Worm (Caenorhabditis elegans) whole organism, L3 larva: ENCODE data around the gene str-134.

ENCODE experiments used
- aly-2 ChIP-seq: fragments of 150-350 bp; optimal IDR thresholded peaks from 2 replicates; lab custom pipeline; 2014; ENCODE audit warnings: missing biosample characterization, missing genetic modification characterization
- ama-1 ChIP-seq: fragments of 150-350 bp; optimal IDR thresholded peaks from 2 replicates; lab custom pipeline; 2018
- ceh-16 ChIP-seq: sonication (generic microtip); optimal IDR thresholded peaks from 2 replicates; lab custom pipeline; 2017; ENCODE audit warnings: missing biosample characterization, missing genetic modification characterization
- ceh-82 ChIP-seq: fragments of 150-350 bp; optimal IDR thresholded peaks from 2 replicates; lab custom pipeline; 2014; ENCODE audit warnings: missing biosample characterization, missing genetic modification characterization
- jun-1 ChIP-seq: fragments of 150-350 bp; optimal IDR thresholded peaks from 2 replicates; lab custom pipeline; 2014; ENCODE audit warnings: missing biosample characterization, missing genetic modification reagents, missing genetic modification characterization
- nhr-11 ChIP-seq: fragments of 150-350 bp; optimal IDR thresholded peaks from 2 replicates; lab custom pipeline; 2014; ENCODE audit warnings: missing biosample characterization, missing genetic modification characterization
- nhr-77 ChIP-seq: fragments of 150-350 bp; optimal IDR thresholded peaks from 2 replicates; lab custom pipeline; 2014; ENCODE audit warnings: missing biosample characterization, missing genetic modification characterization
- pha-4 ChIP-seq: fragments of 150-350 bp; optimal IDR thresholded peaks from 2 replicates; lab custom pipeline; 2014; ENCODE audit warnings: missing biosample characterization, missing genetic modification reagents, missing genetic modification characterization
- sea-2 ChIP-seq: fragments of 150-350 bp; sonication (generic microtip); optimal IDR thresholded peaks from 4 replicates; lab custom pipeline; 2014; ENCODE audit warnings: missing biosample characterization, missing genetic modification reagents, missing genetic modification characterization
- zag-1 ChIP-seq: fragments of 150-350 bp; optimal IDR thresholded peaks from 2 replicates; lab custom pipeline; 2014; ENCODE audit warnings: missing biosample characterization, missing genetic modification characterization

DNA sequence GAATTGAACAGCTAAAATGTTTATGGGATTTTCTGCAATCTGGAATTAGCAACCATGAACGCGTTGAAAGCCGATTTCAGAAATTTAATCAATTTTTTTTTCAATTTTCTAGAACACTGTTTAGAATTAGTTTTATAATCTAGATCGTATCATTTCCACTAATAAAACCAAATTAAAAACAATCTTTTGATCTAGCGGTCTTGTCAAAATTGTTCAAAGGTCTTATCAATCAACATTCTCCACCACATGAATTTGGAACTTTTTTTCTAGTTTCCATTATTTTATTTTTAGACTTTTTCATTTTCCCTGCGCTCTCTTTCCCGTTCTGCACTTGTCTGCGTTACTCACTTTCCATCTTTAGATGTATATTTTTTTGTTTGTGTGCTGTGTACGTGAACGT, 18.9 kb downstream of the str-134 start, which contains the start of gene srp-2:
- TF ChIP-seq pha-4 (tag; lab: Kevin White, UChicago) (no peak), ceh-82 (tag; lab: Kevin White, UChicago) (no peak), sea-2 (GFP tag; lab: Kevin White, UChicago) (no peak), aly-2 (tag; lab: Kevin White, UChicago) (no peak), ceh-16 (tag; lab: Kevin White, UChicago) (no peak), zag-1 (tag; lab: Kevin White, UChicago) (no peak), nhr-77 (tag; lab: Kevin White, UChicago) (no peak), jun-1 (tag; lab: Kevin White, UChicago) (no peak), ama-1 (lab: Kevin White, UChicago) (no peak), nhr-11 (no peak)
